Worm (Caenorhabditis elegans) whole organism, L3 larva: Measurements from ENCODE around the gene W09C2.10.

Experiments used
- ama-1 ChIP-seq: fragments of 150-350 bp; optimal IDR thresholded peaks from 2 replicates; lab custom pipeline; 2018
- ceh-82 ChIP-seq: fragments of 150-350 bp; optimal IDR thresholded peaks from 2 replicates; lab custom pipeline; 2014; ENCODE audit warnings: missing biosample characterization, missing genetic modification characterization
- egl-5 ChIP-seq: fragments of 150-350 bp; optimal IDR thresholded peaks from 2 replicates; lab custom pipeline; 2017; ENCODE audit warnings: missing biosample characterization, missing genetic modification reagents, missing genetic modification characterization, inconsistent platforms
- elt-1 ChIP-seq: fragments of 150-350 bp; optimal IDR thresholded peaks from 2 replicates; lab custom pipeline; 2014; ENCODE audit warnings: missing biosample characterization, missing genetic modification characterization
- elt-2 ChIP-seq: sonication (generic microtip); optimal IDR thresholded peaks from 2 replicates; lab custom pipeline; 2016; ENCODE audit warnings: missing genetic modification reagents, mild to moderate bottlenecking, missing genetic modification characterization, missing compliant biosample characterization
- fkh-2 ChIP-seq: fragments of 150-350 bp; optimal IDR thresholded peaks from 2 replicates; lab custom pipeline; 2014; ENCODE audit warnings: missing biosample characterization, missing genetic modification reagents, missing genetic modification characterization
- jun-1 ChIP-seq: fragments of 150-350 bp; optimal IDR thresholded peaks from 2 replicates; lab custom pipeline; 2014; ENCODE audit warnings: missing biosample characterization, missing genetic modification reagents, missing genetic modification characterization
- mdl-1 ChIP-seq: fragments of 150-350 bp; optimal IDR thresholded peaks from 2 replicates; lab custom pipeline; 2014; ENCODE audit warnings: missing biosample characterization, missing genetic modification characterization
- nhr-11 ChIP-seq: fragments of 150-350 bp; optimal IDR thresholded peaks from 2 replicates; lab custom pipeline; 2014; ENCODE audit warnings: missing biosample characterization, missing genetic modification characterization
- nhr-237 ChIP-seq: fragments of 150-350 bp; optimal IDR thresholded peaks from 2 replicates; lab custom pipeline; 2014; ENCODE audit warnings: missing biosample characterization, missing genetic modification characterization
- nhr-77 ChIP-seq: fragments of 150-350 bp; optimal IDR thresholded peaks from 2 replicates; lab custom pipeline; 2014; ENCODE audit warnings: missing biosample characterization, missing genetic modification characterization
- snpc-4 ChIP-seq: fragments of 150-350 bp; optimal IDR thresholded peaks from 2 replicates; lab custom pipeline; 2014; ENCODE audit warnings: missing biosample characterization, missing genetic modification characterization
- unc-39 ChIP-seq: sonication (generic microtip); optimal IDR thresholded peaks from 4 replicates; lab custom pipeline; 2017; ENCODE audit warnings: missing biosample characterization, missing genetic modification characterization
- ztf-4 ChIP-seq: fragments of 150-350 bp; optimal IDR thresholded peaks from 2 replicates; lab custom pipeline; 2014; ENCODE audit warnings: missing biosample characterization, missing genetic modification characterization

ce11 chrIV:9580021-9580420 is 44.9 kb downstream of the W09C2.10 start, which contains the start of gene npr-2:
- TF ChIP-seq egl-5 = no peak
- no peak for TF ChIP-seq ceh-82 (tag; lab: Kevin White, UChicago)
- TF ChIP-seq nhr-77 (tag; lab: Kevin White, UChicago) = no peak
- no peak for TF ChIP-seq ztf-4 (tag; lab: Kevin White, UChicago)
- no peak for TF ChIP-seq elt-1 (tag; lab: Kevin White, UChicago)
- no peak for TF ChIP-seq elt-2 (tag; lab: Kevin White, UChicago)
- TF ChIP-seq mdl-1 (tag; lab: Kevin White, UChicago) = no peak
- TF ChIP-seq unc-39 = no peak
- no peak for TF ChIP-seq nhr-11 (tag; lab: Kevin White, UChicago)
- no peak for TF ChIP-seq ama-1 (lab: Kevin White, UChicago)
- no peak for TF ChIP-seq fkh-2
- TF ChIP-seq jun-1 = no peak
- no peak for TF ChIP-seq snpc-4 (tag; lab: Kevin White, UChicago)
- TF ChIP-seq nhr-237 = no peak
